Worm (Caenorhabditis elegans) whole organism, L1 larva: ENCODE measurements around the gene T14B4.5.

ENCODE experiments used
- aha-1 ChIP-seq: fragments of 150-350 bp; optimal IDR thresholded peaks from 2 replicates; lab custom pipeline; 2014; ENCODE audit warnings: missing biosample characterization, missing genetic modification characterization
- aly-2 ChIP-seq: fragments of 150-350 bp; optimal IDR thresholded peaks from 2 replicates; lab custom pipeline; 2014; ENCODE audit warnings: missing biosample characterization, missing genetic modification characterization
- blmp-1 ChIP-seq: fragments of 150-350 bp; optimal IDR thresholded peaks from 2 replicates; lab custom pipeline; 2014; ENCODE audit warnings: missing biosample characterization, missing genetic modification characterization
- fkh-10 ChIP-seq: sonication (generic microtip); optimal IDR thresholded peaks from 2 replicates; lab custom pipeline; 2017; ENCODE audit warnings: missing biosample characterization, missing genetic modification reagents, missing genetic modification characterization
- nhr-76 ChIP-seq: sonication (generic microtip); optimal IDR thresholded peaks from 2 replicates; lab custom pipeline; 2017; ENCODE audit warnings: missing biosample characterization, missing genetic modification characterization
- pag-3 ChIP-seq: sonication (generic microtip); optimal IDR thresholded peaks from 2 replicates; lab custom pipeline; 2017; ENCODE audit warnings: missing genetic modification characterization, mild to moderate bottlenecking, missing compliant biosample characterization, antibody characterized with exemption, borderline replicate concordance; ENCODE audit not compliant: insufficient read depth

DNA sequence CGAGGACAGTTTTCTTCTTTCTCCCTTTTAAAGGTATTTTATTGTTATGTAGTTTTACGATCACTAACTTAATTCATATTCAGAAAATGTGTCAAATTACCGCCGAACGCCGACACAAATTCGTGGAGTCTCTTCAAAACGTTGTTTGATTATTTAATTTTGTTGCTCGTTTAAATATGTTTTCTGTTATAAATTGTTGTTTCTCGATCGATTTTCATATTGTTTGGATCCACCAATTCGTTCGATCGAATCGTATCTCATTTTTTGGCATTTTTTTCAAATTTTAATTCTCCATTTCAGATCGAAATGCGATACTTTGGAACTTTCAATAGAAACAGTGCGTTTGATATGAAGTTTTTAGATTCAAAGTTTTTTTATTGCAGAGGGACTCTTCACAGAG lies 26.0 kb downstream of the T14B4.5 start, which contains the start of gene F41G3.6:
- no peak for TF ChIP-seq aly-2 (tag; lab: Kevin White, UChicago)
- no peak for TF ChIP-seq aha-1 (tag; lab: Kevin White, UChicago)
- no peak for TF ChIP-seq nhr-76 (tag; lab: Kevin White, UChicago)
- no peak for TF ChIP-seq pag-3 (tag; lab: Kevin White, UChicago)
- no peak for TF ChIP-seq blmp-1 (tag; lab: Kevin White, UChicago)
- no peak for TF ChIP-seq fkh-10 (GFP tag; lab: Kevin White, UChicago)
